Fruit fly (Drosophila melanogaster) whole organism, embryonic: Measurements from ENCODE around the gene HINT1.

Source experiments
- Aef1 ChIP-seq: fragments of 200-800 bp; sonication (Bioruptor generic); IDR thresholded peaks from 3 replicates; pipeline ENCODE4 v1.3.6; 2022; ENCODE audit warnings: missing biosample characterization, missing genetic modification characterization
- B-H1 ChIP-seq: fragments of 200-800 bp; sonication (Bioruptor generic); IDR thresholded peaks from 3 replicates; pipeline ENCODE4 v1.3.6; 2022; ENCODE audit warnings: missing biosample characterization, missing genetic modification characterization
- Bdp1 ChIP-seq: fragments of 200-800 bp; sonication (Bioruptor generic); optimal IDR thresholded peaks from 3 replicates; lab custom pipeline; 2016; ENCODE audit warnings: missing biosample characterization, missing genetic modification characterization
- C15 ChIP-seq: fragments of 200-800 bp; sonication (Bioruptor generic); IDR thresholded peaks from 3 replicates; pipeline ENCODE4 v1.3.6; 2022; ENCODE audit warnings: missing biosample characterization, missing genetic modification characterization
- CG10267 ChIP-seq: fragments of 200-800 bp; sonication (Bioruptor generic); optimal IDR thresholded peaks from 2 replicates; lab custom pipeline; 2018; ENCODE audit warnings: missing biosample characterization, mild to moderate bottlenecking, missing genetic modification characterization, moderate library complexity
- CG10462 ChIP-seq: fragments of 200-800 bp; sonication (Bioruptor generic); optimal IDR thresholded peaks from 2 replicates; lab custom pipeline; 2016; ENCODE audit warnings: missing biosample characterization, missing genetic modification characterization
- CG10543 ChIP-seq: fragments of 200-800 bp; sonication (Bioruptor generic); optimal IDR thresholded peaks from 3 replicates; lab custom pipeline; 2017; ENCODE audit warnings: missing biosample characterization, mild to moderate bottlenecking, missing genetic modification characterization, moderate library complexity
- CG11247 ChIP-seq: fragments of 200-800 bp; sonication (Bioruptor generic); IDR thresholded peaks from 2 replicates; pipeline ENCODE4 v1.3.6; 2022; ENCODE audit warnings: missing biosample characterization, missing genetic modification characterization
- CG11504 ChIP-seq: fragments of 200-800 bp; sonication (Bioruptor generic); optimal IDR thresholded peaks from 3 replicates; lab custom pipeline; 2019; ENCODE audit warnings: missing biosample characterization, mild to moderate bottlenecking, missing genetic modification characterization, moderate library complexity
- CG12391 ChIP-seq: fragments of 200-800 bp; sonication (Bioruptor generic); optimal IDR thresholded peaks from 3 replicates; lab custom pipeline; 2018; ENCODE audit warnings: missing biosample characterization, mild to moderate bottlenecking, missing genetic modification characterization, moderate library complexity
- CG15514 ChIP-seq: fragments of 200-800 bp; sonication (Bioruptor generic); optimal IDR thresholded peaks from 3 replicates; lab custom pipeline; 2017; ENCODE audit warnings: missing biosample characterization, missing genetic modification characterization, mild to moderate bottlenecking, moderate library complexity, missing genetic modification reagents
- CG17361 ChIP-seq: fragments of 200-800 bp; sonication (Bioruptor generic); IDR thresholded peaks from 3 replicates; pipeline ENCODE4 v1.3.6; 2022; ENCODE audit warnings: missing biosample characterization, missing genetic modification characterization
- CG18599 ChIP-seq: fragments of 200-800 bp; sonication (Bioruptor generic); optimal IDR thresholded peaks from 3 replicates; lab custom pipeline; 2017; ENCODE audit warnings: missing biosample characterization, missing genetic modification characterization, mild to moderate bottlenecking, moderate library complexity, missing genetic modification reagents
- CG2678 ChIP-seq: fragments of 200-800 bp; sonication (Bioruptor generic); optimal IDR thresholded peaks from 3 replicates; lab custom pipeline; 2019; ENCODE audit warnings: missing biosample characterization, mild to moderate bottlenecking, missing genetic modification characterization, moderate library complexity
- CG6175 ChIP-seq: fragments of 200-800 bp; sonication (Bioruptor generic); IDR thresholded peaks from 3 replicates; pipeline ENCODE4 v1.3.6; 2022; ENCODE audit warnings: missing biosample characterization, missing genetic modification characterization
- CG6254 ChIP-seq: fragments of 200-800 bp; sonication (Bioruptor generic); optimal IDR thresholded peaks from 3 replicates; lab custom pipeline; 2017; ENCODE audit warnings: mild to moderate bottlenecking, missing biosample characterization, missing genetic modification reagents, missing genetic modification characterization
- CG8765 ChIP-seq: fragments of 200-800 bp; sonication (Bioruptor generic); IDR thresholded peaks from 2 replicates; pipeline ENCODE4 v1.3.6; 2022; ENCODE audit warnings: missing biosample characterization, missing genetic modification characterization
- Chrac-16 ChIP-seq: fragments of 200-800 bp; sonication (Bioruptor generic); optimal IDR thresholded peaks from 3 replicates; lab custom pipeline; 2016; ENCODE audit warnings: missing biosample characterization, missing genetic modification characterization
- Dad ChIP-seq: fragments of 200-800 bp; sonication (Bioruptor generic); optimal IDR thresholded peaks from 3 replicates; lab custom pipeline; 2016; ENCODE audit warnings: missing biosample characterization, missing genetic modification characterization
- Deaf1 ChIP-seq: fragments of 200-800 bp; optimal IDR thresholded peaks from 3 replicates; lab custom pipeline; 2019; ENCODE audit warnings: missing biosample characterization, mild to moderate bottlenecking, missing genetic modification characterization, moderate library complexity
- Dip2 ChIP-seq: fragments of 200-800 bp; sonication (Bioruptor generic); IDR thresholded peaks from 2 replicates; pipeline ENCODE4 v1.3.6; 2022; ENCODE audit warnings: missing biosample characterization, missing genetic modification characterization
- Dll ChIP-seq: fragments of 200-800 bp; sonication (Bioruptor generic); IDR thresholded peaks from 4 replicates; pipeline ENCODE4 v1.3.6; 2022; ENCODE audit warnings: missing biosample characterization, missing genetic modification characterization; ENCODE audit not compliant: partially characterized antibody
- Drgx ChIP-seq: fragments of 200-800 bp; sonication (Bioruptor generic); IDR thresholded peaks from 2 replicates; pipeline ENCODE4 v1.3.6; 2022; ENCODE audit warnings: missing biosample characterization, missing genetic modification characterization
- E2f1 ChIP-seq: fragments of 200-800 bp; sonication (Bioruptor generic); IDR thresholded peaks from 2 replicates; pipeline ENCODE4 v1.3.6; 2022; ENCODE audit warnings: missing biosample characterization, missing genetic modification characterization
- Eip74EF ChIP-seq, 2 experiments: fragments of 200-800 bp in 1 of 2; fragments of >200 bp in 1 of 2; sonication (Bioruptor generic) in 1 of 2; optimal IDR thresholded peaks; 2 replicates each; lab custom pipeline; 2017 to 2019; ENCODE audit warnings: missing biosample characterization in 2 of 2, missing genetic modification characterization in 2 of 2, mild to moderate bottlenecking in 1 of 2, moderate library complexity in 1 of 2
- Gug ChIP-seq: fragments of 200-800 bp; sonication (Bioruptor generic); IDR thresholded peaks from 4 replicates; pipeline ENCODE4 v1.3.6; 2022; ENCODE audit warnings: missing biosample characterization, missing genetic modification characterization
- H15 ChIP-seq: fragments of 200-800 bp; sonication (Bioruptor generic); IDR thresholded peaks from 3 replicates; pipeline ENCODE4 v1.3.6; 2022; ENCODE audit warnings: missing biosample characterization, missing genetic modification characterization
- Lim3 ChIP-seq: fragments of 200-800 bp; sonication (Bioruptor generic); IDR thresholded peaks from 2 replicates; pipeline ENCODE4 v1.3.6; 2022; ENCODE audit warnings: missing biosample characterization, missing genetic modification characterization
- Lpt ChIP-seq: fragments of >200 bp; optimal IDR thresholded peaks from 2 replicates; lab custom pipeline; 2018; ENCODE audit warnings: missing biosample characterization, missing genetic modification characterization
- Mes4 ChIP-seq: fragments of 200-800 bp; sonication (Bioruptor generic); optimal IDR thresholded peaks from 2 replicates; lab custom pipeline; 2016; ENCODE audit warnings: missing biosample characterization, missing genetic modification characterization
- Poxn ChIP-seq: fragments of 200-800 bp; sonication (Bioruptor generic); IDR thresholded peaks from 2 replicates; pipeline ENCODE4 v1.3.6; 2022; ENCODE audit warnings: missing biosample characterization, missing genetic modification characterization
- Sin3A ChIP-seq: fragments of >200 bp; optimal IDR thresholded peaks from 2 replicates; lab custom pipeline; 2018
- Xrp1 ChIP-seq: fragments of 200-800 bp; sonication (Bioruptor generic); IDR thresholded peaks from 2 replicates; pipeline ENCODE4 v1.3.6; 2022; ENCODE audit warnings: missing biosample characterization, missing genetic modification characterization
- ab ChIP-seq: fragments of 200-800 bp; sonication (Bioruptor generic); optimal IDR thresholded peaks from 2 replicates; lab custom pipeline; 2016; ENCODE audit warnings: missing biosample characterization, missing genetic modification characterization
- aop ChIP-seq: fragments of 200-800 bp; sonication (Bioruptor generic); IDR thresholded peaks from 2 replicates; pipeline ENCODE4 v1.3.6; 2022; ENCODE audit warnings: missing biosample characterization, missing genetic modification characterization
- ap ChIP-seq: fragments of 200-800 bp; sonication (Bioruptor generic); IDR thresholded peaks from 2 replicates; pipeline ENCODE4 v1.3.6; 2022; ENCODE audit warnings: missing biosample characterization, missing genetic modification characterization
- ase ChIP-seq: fragments of 200-800 bp; sonication (Bioruptor generic); IDR thresholded peaks from 3 replicates; pipeline ENCODE4 v1.3.6; 2022; ENCODE audit warnings: missing biosample characterization, missing genetic modification characterization
- ash1 ChIP-seq: fragments of 200-800 bp; sonication (Bioruptor generic); optimal IDR thresholded peaks from 2 replicates; lab custom pipeline; 2018; ENCODE audit warnings: missing biosample characterization, mild to moderate bottlenecking, missing genetic modification characterization
- bsh ChIP-seq, 2 experiments: fragments of 200-800 bp; sonication (Bioruptor generic); optimal IDR thresholded peaks; 2 replicates each; lab custom pipeline; 2017 to 2018; ENCODE audit warnings: mild to moderate bottlenecking in 2 of 2, missing biosample characterization in 2 of 2, missing genetic modification characterization in 2 of 2, moderate library complexity in 1 of 2
- cato ChIP-seq: fragments of 200-800 bp; sonication (Bioruptor generic); optimal IDR thresholded peaks from 2 replicates; lab custom pipeline; 2016; ENCODE audit warnings: missing biosample characterization, missing genetic modification characterization, borderline replicate concordance
- fd64A ChIP-seq: fragments of 200-800 bp; sonication (Bioruptor generic); optimal IDR thresholded peaks from 3 replicates; lab custom pipeline; 2018; ENCODE audit warnings: missing biosample characterization, mild to moderate bottlenecking, missing genetic modification characterization
- fd96Cb ChIP-seq: fragments of 200-800 bp; sonication (Bioruptor generic); optimal IDR thresholded peaks from 2 replicates; lab custom pipeline; 2018; ENCODE audit warnings: missing biosample characterization, mild to moderate bottlenecking, missing genetic modification characterization, moderate library complexity
- grau ChIP-seq: fragments of 200-800 bp; optimal IDR thresholded peaks from 3 replicates; lab custom pipeline; 2019; ENCODE audit warnings: missing biosample characterization, mild to moderate bottlenecking, missing genetic modification characterization, moderate library complexity
- hth ChIP-seq: fragments of >200 bp; optimal IDR thresholded peaks from 2 replicates; lab custom pipeline; 2017; ENCODE audit warnings: inconsistent platforms
- inv ChIP-seq: fragments of 200-800 bp; sonication (Bioruptor generic); IDR thresholded peaks from 2 replicates; pipeline ENCODE4 v1.3.6; 2022; ENCODE audit warnings: missing biosample characterization, missing genetic modification characterization; ENCODE audit not compliant: partially characterized antibody
- oc ChIP-seq: fragments of 200-800 bp; sonication (Bioruptor generic); optimal IDR thresholded peaks from 2 replicates; lab custom pipeline; 2018; ENCODE audit warnings: missing biosample characterization, mild to moderate bottlenecking, missing genetic modification characterization, moderate library complexity
- prd ChIP-seq, 3 experiments: fragments of >200 bp in 2 of 3; fragments of 200-800 bp in 1 of 3; sonication (Bioruptor generic) in 1 of 3; optimal IDR thresholded peaks in 2 of 3; IDR thresholded peaks in 1 of 3; 2 replicates in 2 of 3; 3 replicates in 1 of 3; pipeline versions ENCODE4 v1.3.6 to Lab custom; 2017 to 2022; ENCODE audit warnings: missing biosample characterization in 1 of 3, missing genetic modification characterization in 1 of 3
- ssp ChIP-seq: fragments of 200-800 bp; sonication (Bioruptor generic); IDR thresholded peaks from 2 replicates; pipeline ENCODE4 v1.3.6; 2022; ENCODE audit warnings: missing biosample characterization, missing genetic modification characterization
- stwl ChIP-seq: fragments of 200-800 bp; sonication (Bioruptor generic); optimal IDR thresholded peaks from 3 replicates; lab custom pipeline; 2018; ENCODE audit warnings: missing biosample characterization, mild to moderate bottlenecking, missing genetic modification characterization, moderate library complexity
- wek ChIP-seq: fragments of 200-800 bp; sonication (Bioruptor generic); optimal IDR thresholded peaks from 3 replicates; lab custom pipeline; 2018; ENCODE audit warnings: missing biosample characterization, mild to moderate bottlenecking, missing genetic modification characterization, moderate library complexity
- zen ChIP-seq: fragments of 200-800 bp; sonication (Bioruptor generic); optimal IDR thresholded peaks from 3 replicates; lab custom pipeline; 2018; ENCODE audit warnings: missing biosample characterization, mild to moderate bottlenecking, missing genetic modification characterization, moderate library complexity

HINT1 gene

DNA sequence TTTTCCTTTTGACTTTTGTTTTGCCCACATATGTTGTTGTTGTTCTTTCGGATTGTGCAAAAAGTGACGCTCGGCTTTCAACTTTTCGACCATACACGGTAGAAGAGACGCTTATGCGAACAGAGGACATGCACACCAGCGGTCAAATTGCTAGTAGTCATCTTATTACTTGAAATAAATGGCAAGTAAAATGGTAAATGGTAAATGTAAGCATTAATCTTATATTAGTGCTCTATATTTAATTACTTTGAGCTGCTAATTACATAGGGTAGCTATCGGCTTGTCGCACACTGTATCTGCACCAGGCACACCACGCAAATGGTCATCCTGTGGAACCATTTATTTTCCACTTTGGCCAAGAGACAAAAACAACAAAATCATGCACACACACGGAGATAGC lies 48.6 kb upstream of the HINT1 start (continued):
- TF ChIP-seq cato (GFP tag; lab: Kevin White, UChicago) (no peak), ash1 (GFP tag; lab: Kevin White, UChicago) (no peak), zen (tag; lab: Kevin White, UChicago) (peak; percentile 35), Lim3 (GFP tag; lab: Robert Waterston, UW) (no peak), ap (GFP tag; lab: Robert Waterston, UW) (0 out of 2 replicates have a peak, but pooled peaks have one; percentile 34), CG8765 (GFP tag; lab: Robert Waterston, UW) (no peak), oc (tag; lab: Kevin White, UChicago) (no peak), CG17361 (GFP tag; lab: Robert Waterston, UW) (no peak), Dad (GFP tag; lab: Kevin White, UChicago) (no peak), Bdp1 (no peak), CG18599 (peak; percentile 65), Aef1 (no peak), Chrac-16 (GFP tag; lab: Kevin White, UChicago) (peak; percentile 20), fd96Cb (tag; lab: Kevin White, UChicago) (peak; percentile 17), Gug (GFP tag; lab: Robert Waterston, UW) (no peak), stwl (tag; lab: Kevin White, UChicago) (no peak), CG12391 (tag; lab: Kevin White, UChicago) (peak; percentile 0), CG6175 (GFP tag; lab: Robert Waterston, UW) (no peak), aop (GFP tag; lab: Robert Waterston, UW) (no peak), grau (tag; lab: Kevin White, UChicago) (no peak), CG10462 (no peak), fd64A (GFP tag; lab: Kevin White, UChicago) (no peak), Drgx (GFP tag; lab: Robert Waterston, UW) (no peak), CG15514 (GFP tag; lab: Kevin White, UChicago) (peak; percentile 5), Poxn (GFP tag; lab: Robert Waterston, UW) (no peak), Xrp1 (GFP tag; lab: Robert Waterston, UW) (no peak; the same call in none of the 2 replicates), CG11504 (peak; percentile 19), CG6254 (GFP tag; lab: Kevin White, UChicago) (no peak), Sin3A (lab: Kevin White, UChicago) (no peak), hth (no peak), Dll (GFP tag; lab: Robert Waterston, UW) (no peak), Mes4 (GFP tag; lab: Kevin White, UChicago) (no peak), inv (GFP tag; lab: Robert Waterston, UW) (no peak), CG11247 (GFP tag; lab: Robert Waterston, UW) (peak; percentile 9; the same call in 1 of the 2 replicates), ssp (no peak), CG10267 (tag; lab: Kevin White, UChicago) (no peak), ab (no peak), ase (GFP tag; lab: Robert Waterston, UW) (0 out of 3 replicates have a peak, but pooled peaks have one; percentile 21), E2f1 (GFP tag; lab: Robert Waterston, UW) (0 out of 2 replicates have a peak, but pooled peaks have one; percentile 25), wek (no peak), CG2678 (peak; percentile 38), prd (optimal IDR thresholded peaks at IDR 0.05; lab: Kevin White, UChicago) (no peak), prd (GFP tag; IDR thresholded peaks at IDR 0.05; lab: Robert Waterston, UW) (peak; percentile 52; the same call in 1 of the 3 replicates), Eip74EF (GFP tag; optimal IDR thresholded peaks at IDR 0.05; lab: Kevin White, UChicago) (no peak), Deaf1 (no peak), Dip2 (GFP tag; lab: Robert Waterston, UW) (no peak), bsh (GFP tag; optimal IDR thresholded peaks at IDR 0.05; lab: Kevin White, UChicago) (no peak), B-H1 (no peak), H15 (no peak), C15 (GFP tag; lab: Robert Waterston, UW) (0 out of 3 replicates have a peak, but pooled peaks have one; percentile 12), CG10543 (GFP tag; lab: Kevin White, UChicago) (no peak), Lpt (GFP tag; lab: Kevin White, UChicago) (no peak)
